Worm (Caenorhabditis elegans) whole organism, early embryonic: ENCODE measurements around the gene fbxb-19.

Experiments used
- B0310.2 ChIP-seq: sonication (generic microtip); optimal IDR thresholded peaks from 2 replicates; lab custom pipeline; 2016; ENCODE audit warnings: mild to moderate bottlenecking, missing genetic modification characterization, missing compliant biosample characterization
- F13C5.2 ChIP-seq: sonication (generic microtip); optimal IDR thresholded peaks from 2 replicates; lab custom pipeline; 2017; ENCODE audit warnings: mild to moderate bottlenecking, missing genetic modification characterization, inconsistent platforms, missing compliant biosample characterization
- aly-1 ChIP-seq: sonication (generic microtip); optimal IDR thresholded peaks from 2 replicates; lab custom pipeline; 2016; ENCODE audit warnings: missing genetic modification characterization, missing compliant biosample characterization
- ama-1 ChIP-seq: fragments of 150-350 bp; optimal IDR thresholded peaks from 2 replicates; lab custom pipeline; 2014
- ceh-36 ChIP-seq: sonication (generic microtip); optimal IDR thresholded peaks from 2 replicates; lab custom pipeline; 2016; ENCODE audit warnings: missing genetic modification characterization, inconsistent platforms, missing compliant biosample characterization
- ets-7 ChIP-seq: sonication (generic microtip); optimal IDR thresholded peaks from 2 replicates; lab custom pipeline; 2016; ENCODE audit warnings: missing genotype, missing genetic modification characterization, missing compliant biosample characterization
- flt-1 ChIP-seq: fragments of 200-800 bp; sonication (Bioruptor generic); IDR thresholded peaks from 2 replicates; pipeline ENCODE4 v1.3.6; 2022; ENCODE audit warnings: missing genetic modification characterization, missing compliant biosample characterization
- hnd-1 ChIP-seq: sonication (generic microtip); optimal IDR thresholded peaks from 2 replicates; lab custom pipeline; 2016; ENCODE audit warnings: missing genetic modification characterization, missing compliant biosample characterization
- pes-1 ChIP-seq: fragments of 200-800 bp; sonication (Bioruptor generic); IDR thresholded peaks from 2 replicates; pipeline ENCODE4 v1.3.6; 2022; ENCODE audit warnings: missing genetic modification reagents, missing genetic modification characterization, missing compliant biosample characterization
- sea-1 ChIP-seq: fragments of 200-800 bp; sonication (Bioruptor generic); conservative IDR thresholded peaks from 2 replicates; pipeline ENCODE4 v1.3.6; 2022; ENCODE audit warnings: missing genetic modification characterization, missing compliant biosample characterization
- tbx-11 ChIP-seq: fragments of 200-800 bp; sonication (Bioruptor generic); IDR thresholded peaks from 2 replicates; pipeline ENCODE4 v1.3.6; 2022; ENCODE audit warnings: missing genetic modification characterization, missing compliant biosample characterization
- tra-4 ChIP-seq: sonication (generic microtip); optimal IDR thresholded peaks from 2 replicates; lab custom pipeline; 2017; ENCODE audit warnings: missing genetic modification characterization, missing compliant biosample characterization

- TF ChIP-seq ama-1, result no peak
- no peak for TF ChIP-seq ceh-36
- no peak for TF ChIP-seq tbx-11
- TF ChIP-seq pes-1 (GFP tag; lab: Robert Waterston, UW), result no peak
- TF ChIP-seq aly-1, result no peak
- TF ChIP-seq F13C5.2 (tag; lab: Kevin White, UChicago), result no peak
- TF ChIP-seq ets-7 (tag; lab: Kevin White, UChicago), result no peak
- TF ChIP-seq hnd-1 (tag; lab: Kevin White, UChicago), result no peak
- no peak for TF ChIP-seq tra-4 (tag; lab: Kevin White, UChicago)
- no peak for TF ChIP-seq B0310.2 (tag; lab: Kevin White, UChicago)
- TF ChIP-seq flt-1 (GFP tag; lab: Robert Waterston, UW), result no peak
- no peak for TF ChIP-seq sea-1
Observed at ce11 chrII:1657202-1657601, 31.8 kb downstream of the fbxb-19 start, which contains the start of gene ZC204.12.
